Worm (Caenorhabditis elegans) whole organism, late embryonic: ENCODE measurements around the gene F57B1.5.
A peak's percentile ranks its signal among the peaks of the same experiment; 100 is the strongest.

Source experiments
- C08G9.2 ChIP-seq: sonication (generic microtip); optimal IDR thresholded peaks from 2 replicates; lab custom pipeline; 2016; ENCODE audit warnings: mild to moderate bottlenecking, missing genetic modification characterization, moderate library complexity, missing compliant biosample characterization
- C38D4.7 ChIP-seq: fragments of 200-800 bp; sonication (Bioruptor generic); optimal IDR thresholded peaks from 2 replicates; lab custom pipeline; 2018; ENCODE audit warnings: mild to moderate bottlenecking, missing genetic modification characterization, moderate library complexity, missing compliant biosample characterization
- F13H6.1 ChIP-seq: sonication (generic microtip); optimal IDR thresholded peaks from 2 replicates; lab custom pipeline; 2016; ENCODE audit warnings: missing genetic modification characterization, missing compliant biosample characterization
- K09A11.1 ChIP-seq: sonication (generic microtip); optimal IDR thresholded peaks from 2 replicates; lab custom pipeline; 2017; ENCODE audit warnings: antibody characterized with exemption, mild to moderate bottlenecking, missing genetic modification characterization, missing compliant biosample characterization; ENCODE audit not compliant: insufficient read depth
- Y22D7AL.16 ChIP-seq: sonication (generic microtip); optimal IDR thresholded peaks from 2 replicates; lab custom pipeline; 2016; ENCODE audit warnings: missing genetic modification characterization, missing compliant biosample characterization
- ama-1 ChIP-seq: fragments of 150-350 bp; optimal IDR thresholded peaks from 2 replicates; lab custom pipeline; 2014
- ceh-19 ChIP-seq: fragments of 200-800 bp; sonication (Bioruptor generic); optimal IDR thresholded peaks from 2 replicates; lab custom pipeline; 2018; ENCODE audit warnings: mild to moderate bottlenecking, missing genetic modification characterization, missing compliant biosample characterization
- ceh-24 ChIP-seq: sonication (generic microtip); optimal IDR thresholded peaks from 2 replicates; lab custom pipeline; 2016; ENCODE audit warnings: mild to moderate bottlenecking, missing genetic modification characterization, missing compliant biosample characterization
- ceh-30 ChIP-seq: fragments of 150-350 bp; optimal IDR thresholded peaks from 2 replicates; lab custom pipeline; 2014; ENCODE audit warnings: missing biosample characterization, missing genetic modification characterization
- ceh-31 ChIP-seq: sonication (generic microtip); optimal IDR thresholded peaks from 2 replicates; lab custom pipeline; 2016; ENCODE audit warnings: missing genetic modification characterization, missing compliant biosample characterization
- ceh-34 ChIP-seq: sonication (generic microtip); optimal IDR thresholded peaks from 2 replicates; lab custom pipeline; 2016; ENCODE audit warnings: mild to moderate bottlenecking, missing genetic modification characterization, missing compliant biosample characterization
- ceh-45 ChIP-seq: fragments of 200-800 bp; sonication (Bioruptor generic); IDR thresholded peaks from 2 replicates; pipeline ENCODE4 v1.3.6; 2022; ENCODE audit warnings: missing genetic modification reagents, missing genetic modification characterization, missing compliant biosample characterization
- ceh-48 ChIP-seq: sonication (generic microtip); optimal IDR thresholded peaks from 2 replicates; lab custom pipeline; 2016; ENCODE audit warnings: missing genetic modification characterization, inconsistent platforms, missing compliant biosample characterization
- che-1 ChIP-seq: sonication (generic microtip); optimal IDR thresholded peaks from 2 replicates; lab custom pipeline; 2016; ENCODE audit warnings: mild to moderate bottlenecking, missing genetic modification characterization, missing compliant biosample characterization
- dmd-4 ChIP-seq: sonication (generic microtip); optimal IDR thresholded peaks from 2 replicates; lab custom pipeline; 2016; ENCODE audit warnings: borderline replicate concordance, missing genetic modification characterization, missing compliant biosample characterization
- dve-1 ChIP-seq: sonication (generic microtip); optimal IDR thresholded peaks from 2 replicates; lab custom pipeline; 2017; ENCODE audit warnings: antibody characterized with exemption, mild to moderate bottlenecking, missing genetic modification characterization, missing compliant biosample characterization
- elt-4 ChIP-seq: sonication (generic microtip); optimal IDR thresholded peaks from 2 replicates; lab custom pipeline; 2016; ENCODE audit warnings: missing genetic modification characterization, missing compliant biosample characterization
- fax-1 ChIP-seq: sonication (generic microtip); optimal IDR thresholded peaks from 2 replicates; lab custom pipeline; 2016; ENCODE audit warnings: missing genotype, missing genetic modification characterization, missing compliant biosample characterization
- fkh-6 ChIP-seq: sonication (generic microtip); optimal IDR thresholded peaks from 2 replicates; lab custom pipeline; 2016; ENCODE audit warnings: missing genetic modification characterization, missing compliant biosample characterization
- gmeb-2 ChIP-seq: sonication (generic microtip); optimal IDR thresholded peaks from 2 replicates; lab custom pipeline; 2016; ENCODE audit warnings: missing genetic modification characterization, inconsistent platforms, missing compliant biosample characterization
- hlh-13 ChIP-seq: fragments of 200-800 bp; sonication (Bioruptor generic); optimal IDR thresholded peaks from 2 replicates; lab custom pipeline; 2018; ENCODE audit warnings: mild to moderate bottlenecking, missing genetic modification characterization, missing compliant biosample characterization
- hlh-8 ChIP-seq: sonication (generic microtip); optimal IDR thresholded peaks from 2 replicates; lab custom pipeline; 2016; ENCODE audit warnings: missing genotype, missing genetic modification characterization, missing compliant biosample characterization
- lim-6 ChIP-seq: sonication (generic microtip); optimal IDR thresholded peaks from 2 replicates; lab custom pipeline; 2016; ENCODE audit warnings: missing genetic modification characterization, missing compliant biosample characterization
- madf-2 ChIP-seq: sonication (generic microtip); optimal IDR thresholded peaks from 2 replicates; lab custom pipeline; 2017; ENCODE audit warnings: missing genetic modification characterization, missing compliant biosample characterization
- mec-3 ChIP-seq: sonication (generic microtip); optimal IDR thresholded peaks from 2 replicates; lab custom pipeline; 2016; ENCODE audit warnings: borderline replicate concordance, missing genetic modification characterization, missing compliant biosample characterization
- nfya-1 ChIP-seq: sonication (generic microtip); optimal IDR thresholded peaks from 2 replicates; lab custom pipeline; 2017; ENCODE audit warnings: missing genetic modification characterization, mild to moderate bottlenecking, missing compliant biosample characterization, antibody characterized with exemption, moderate library complexity
- nhr-11 ChIP-seq: fragments of 150-350 bp; optimal IDR thresholded peaks from 2 replicates; lab custom pipeline; 2014; ENCODE audit warnings: missing biosample characterization, missing genetic modification characterization
- npax-4 ChIP-seq: sonication (generic microtip); optimal IDR thresholded peaks from 2 replicates; lab custom pipeline; 2016; ENCODE audit warnings: missing genetic modification characterization, missing compliant biosample characterization
- pat-9 ChIP-seq: fragments of 200-800 bp; sonication (Bioruptor generic); optimal IDR thresholded peaks from 2 replicates; lab custom pipeline; 2018; ENCODE audit warnings: mild to moderate bottlenecking, missing genetic modification characterization, moderate library complexity, missing compliant biosample characterization
- pha-4 ChIP-seq: fragments of 150-350 bp; optimal IDR thresholded peaks from 2 replicates; lab custom pipeline; 2018; ENCODE audit warnings: missing biosample characterization, missing genetic modification reagents, missing genetic modification characterization
- ref-2 ChIP-seq: sonication (generic microtip); optimal IDR thresholded peaks from 2 replicates; lab custom pipeline; 2016; ENCODE audit warnings: missing genetic modification characterization, missing compliant biosample characterization
- rnt-1 ChIP-seq: sonication (generic microtip); optimal IDR thresholded peaks from 2 replicates; lab custom pipeline; 2016; ENCODE audit warnings: missing genetic modification characterization, missing compliant biosample characterization
- sdc-2 ChIP-seq: sonication (generic microtip); optimal IDR thresholded peaks from 2 replicates; lab custom pipeline; 2016; ENCODE audit warnings: missing genotype, missing genetic modification characterization, missing compliant biosample characterization
- sox-4 ChIP-seq: sonication (generic microtip); optimal IDR thresholded peaks from 2 replicates; lab custom pipeline; 2017; ENCODE audit warnings: mild to moderate bottlenecking, missing genetic modification characterization, inconsistent platforms, missing compliant biosample characterization
- syd-9 ChIP-seq: sonication (generic microtip); optimal IDR thresholded peaks from 2 replicates; lab custom pipeline; 2016; ENCODE audit warnings: mild to moderate bottlenecking, missing genetic modification characterization, moderate library complexity, missing compliant biosample characterization
- ttx-3 ChIP-seq: sonication (generic microtip); optimal IDR thresholded peaks from 2 replicates; lab custom pipeline; 2016; ENCODE audit warnings: missing genetic modification reagents, missing genetic modification characterization, missing compliant biosample characterization
- unc-42 ChIP-seq: sonication (generic microtip); optimal IDR thresholded peaks from 2 replicates; lab custom pipeline; 2016; ENCODE audit warnings: missing genotype, missing genetic modification characterization, missing compliant biosample characterization
- unc-55 ChIP-seq: sonication (generic microtip); optimal IDR thresholded peaks from 2 replicates; lab custom pipeline; 2017; ENCODE audit warnings: missing biosample characterization, missing genetic modification reagents, missing genetic modification characterization
- unc-86 ChIP-seq: sonication (generic microtip); optimal IDR thresholded peaks from 2 replicates; lab custom pipeline; 2016; ENCODE audit warnings: missing genetic modification characterization, missing compliant biosample characterization
- ztf-16 ChIP-seq: sonication (generic microtip); optimal IDR thresholded peaks from 2 replicates; lab custom pipeline; 2017; ENCODE audit warnings: missing genetic modification characterization, missing compliant biosample characterization

F57B1.5 gene

ce11 chrV:13176117-13176753, 31.3 kb upstream of the F57B1.5 start, which contains the start of gene him-17 (continued):
- TF ChIP-seq unc-86 (peak; percentile 27), sdc-2 (tag; lab: Kevin White, UChicago) (no peak), C38D4.7 (GFP tag; lab: Kevin White, UChicago) (peak; percentile 47), hlh-13 (GFP tag; lab: Kevin White, UChicago) (no peak), pat-9 (peak; percentile 58), ceh-24 (tag; lab: Kevin White, UChicago) (no peak), lim-6 (tag; lab: Kevin White, UChicago) (no peak), unc-42 (tag; lab: Kevin White, UChicago) (peak; percentile 56), fax-1 (tag; lab: Kevin White, UChicago) (peak; percentile 15), gmeb-2 (tag; lab: Kevin White, UChicago) (peak; percentile 27), nhr-11 (tag; lab: Kevin White, UChicago) (no peak), syd-9 (tag; lab: Kevin White, UChicago) (no peak), ceh-34 (tag; lab: Kevin White, UChicago) (peak; percentile 45), nfya-1 (peak; percentile 57), unc-55 (GFP tag; lab: Kevin White, UChicago) (no peak), K09A11.1 (tag; lab: Kevin White, UChicago) (peak; percentile 34), pha-4 (tag; lab: Kevin White, UChicago) (no peak), ceh-48 (tag; lab: Kevin White, UChicago) (no peak), ceh-31 (tag; lab: Kevin White, UChicago) (peak; percentile 69), madf-2 (peak; percentile 20), ttx-3 (peak; percentile 64), F13H6.1 (no peak), ceh-45 (GFP tag; lab: Robert Waterston, UW) (no peak), dmd-4 (no peak), C08G9.2 (tag; lab: Kevin White, UChicago) (peak; percentile 51), ceh-19 (GFP tag; lab: Kevin White, UChicago) (peak; percentile 49), che-1 (peak; percentile 43), sox-4 (tag; lab: Kevin White, UChicago) (no peak), ceh-30 (no peak), elt-4 (tag; lab: Kevin White, UChicago) (no peak), ref-2 (tag; lab: Kevin White, UChicago) (no peak), ztf-16 (no peak), dve-1 (tag; lab: Kevin White, UChicago) (no peak), hlh-8 (tag; lab: Kevin White, UChicago) (no peak), fkh-6 (tag; lab: Kevin White, UChicago) (peak; percentile 10), npax-4 (tag; lab: Kevin White, UChicago) (no peak), mec-3 (tag; lab: Kevin White, UChicago) (no peak)

DNA sequence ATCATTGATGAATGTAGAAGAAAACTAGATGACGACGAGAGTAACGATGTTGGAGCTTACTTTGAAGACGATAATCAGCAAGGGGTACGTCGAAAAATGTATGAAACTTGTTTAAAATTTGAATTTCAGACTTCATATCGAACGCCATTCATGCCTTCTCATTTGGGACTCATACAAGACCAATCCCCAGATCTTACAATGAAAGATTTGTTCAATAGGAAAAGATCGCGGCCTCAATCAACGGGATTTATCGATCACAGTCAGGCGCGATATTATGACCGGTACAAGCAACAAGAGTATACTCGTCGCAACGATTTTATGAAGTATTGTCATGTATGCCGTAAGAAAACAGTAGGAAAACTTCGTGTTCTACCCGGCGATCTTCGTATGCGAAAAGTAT, 30.7 kb upstream of the F57B1.5 start:
- TF ChIP-seq ref-2 (tag; lab: Kevin White, UChicago) (no peak), ceh-31 (tag; lab: Kevin White, UChicago) (no peak), dmd-4 (no peak)

DNA sequence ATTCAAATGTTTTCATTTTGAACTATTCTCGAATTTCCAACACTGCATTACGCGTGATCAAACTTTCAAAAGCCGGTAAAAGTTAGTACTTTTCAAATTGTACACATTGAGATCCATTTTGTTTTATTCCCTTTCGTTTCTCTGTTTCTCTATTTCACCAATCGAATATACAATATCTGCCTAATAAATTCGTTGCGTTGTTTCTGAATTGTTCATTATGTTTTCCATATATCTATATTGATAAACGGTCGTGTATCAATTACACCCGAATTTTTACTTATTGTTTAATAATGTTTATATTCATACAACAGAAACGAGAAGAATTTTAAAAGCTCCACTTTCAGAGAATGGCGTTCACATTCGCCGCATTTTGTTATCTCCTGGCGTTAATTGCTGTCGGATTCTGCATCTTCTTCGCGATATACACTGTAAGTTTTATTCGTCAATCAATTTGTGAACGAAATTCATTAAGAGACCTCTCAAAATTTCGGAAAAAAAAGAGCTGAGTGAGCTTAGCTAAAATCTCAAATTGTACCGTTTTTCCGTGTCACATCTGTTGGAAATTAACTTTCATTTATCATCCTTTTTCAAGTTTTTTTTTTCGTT, 27.4 kb upstream of the F57B1.5 start, which contains the start of gene cni-1:
TSS of gene cni-1 (plus strand) at position 345 of the 606 bp plus-strand sequence.
- no peak for TF ChIP-seq ceh-34 (tag; lab: Kevin White, UChicago)
- TF ChIP-seq ama-1, result no peak
- TF ChIP-seq rnt-1 (tag; lab: Kevin White, UChicago), result no peak
- no peak for TF ChIP-seq Y22D7AL.16 (tag; lab: Kevin White, UChicago)
- no peak for TF ChIP-seq C38D4.7 (GFP tag; lab: Kevin White, UChicago)
- TF ChIP-seq, all 69 proteins: peak for 0
